Worm (Caenorhabditis elegans) whole organism, L4/young adult: ENCODE data around the gene enu-3.6.

Source experiments
- W03F9.2 ChIP-seq: fragments of 150-350 bp; optimal IDR thresholded peaks from 2 replicates; lab custom pipeline; 2014; ENCODE audit warnings: missing biosample characterization, missing genetic modification characterization
- dao-5 ChIP-seq: sonication (generic microtip); optimal IDR thresholded peaks from 2 replicates; lab custom pipeline; 2016; ENCODE audit warnings: missing genotype, missing genetic modification characterization, moderate library complexity, missing compliant biosample characterization
- him-1 ChIP-seq: sonication (generic microtip); optimal IDR thresholded peaks from 2 replicates; lab custom pipeline; 2016; ENCODE audit warnings: missing genotype, missing genetic modification reagents, missing genetic modification characterization, missing compliant biosample characterization

enu-3.6 gene

DNA sequence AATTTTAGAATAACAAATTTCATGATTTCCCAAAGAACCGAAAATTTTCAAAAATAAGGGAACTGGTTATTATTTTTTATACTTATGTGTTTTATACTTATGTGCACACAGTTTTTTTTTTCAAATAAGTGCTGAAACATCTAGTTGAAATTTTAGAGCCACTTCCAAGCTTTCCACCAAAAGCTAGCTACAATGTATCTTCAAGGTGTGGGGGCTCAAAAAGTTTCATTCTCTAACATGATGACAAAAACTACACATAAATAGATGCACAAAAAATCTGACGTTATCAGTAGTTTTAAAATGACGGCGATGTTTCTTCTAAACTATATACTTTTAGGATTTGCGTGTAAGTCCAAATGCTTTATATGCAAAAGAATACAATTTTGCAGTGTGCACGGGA, 43.8 kb downstream of the enu-3.6 start, which contains the start of gene clec-163:
TSS of gene clec-163 (plus strand) at position 301 of the 400 bp plus-strand sequence.
- TF ChIP-seq dao-5 (no peak), him-1 (tag; lab: Kevin White, UChicago) (no peak), W03F9.2 (tag; lab: Kevin White, UChicago) (no peak)
